Fruit fly (Drosophila melanogaster) whole organism, wandering third instar larva: ENCODE results near the gene Kr-h1.

Experiments
- CG32264 ChIP-seq: fragments of 200-800 bp; sonication (Bioruptor generic); optimal IDR thresholded peaks from 2 replicates; lab custom pipeline; 2016; ENCODE audit warnings: missing biosample characterization, missing genetic modification characterization
- CG9705 ChIP-seq: fragments of 200-800 bp; sonication (Bioruptor generic); optimal IDR thresholded peaks from 2 replicates; lab custom pipeline; 2018; ENCODE audit warnings: missing biosample characterization, mild to moderate bottlenecking, missing genetic modification characterization
- CrebA ChIP-seq: fragments of 200-800 bp; sonication (Bioruptor generic); optimal IDR thresholded peaks from 2 replicates; lab custom pipeline; 2016; ENCODE audit warnings: missing biosample characterization, mild to moderate bottlenecking, missing genetic modification characterization, borderline replicate concordance
- Dfd ChIP-seq: fragments of >200 bp; optimal IDR thresholded peaks from 2 replicates; lab custom pipeline; 2017; ENCODE audit warnings: missing biosample characterization, missing genetic modification characterization
- Dif ChIP-seq: fragments of 200-275, 200-300 bp; sonication (Bioruptor generic); optimal IDR thresholded peaks from 2 replicates; lab custom pipeline; 2018; ENCODE audit warnings: missing biosample characterization, missing genetic modification characterization; ENCODE audit not compliant: partially characterized antibody
- GATAd ChIP-seq: sonication (Bioruptor generic); optimal IDR thresholded peaks from 2 replicates; lab custom pipeline; 2016; ENCODE audit warnings: missing biosample characterization, missing genetic modification characterization
- HLH106 ChIP-seq: fragments of 200-800 bp; optimal IDR thresholded peaks from 3 replicates; lab custom pipeline; 2019; ENCODE audit warnings: missing biosample characterization, mild to moderate bottlenecking, missing genetic modification characterization, moderate library complexity
- Hnf4 ChIP-seq: fragments of 200-800 bp; sonication (Bioruptor generic); optimal IDR thresholded peaks from 2 replicates; lab custom pipeline; 2016; ENCODE audit warnings: missing biosample characterization, mild to moderate bottlenecking, missing genetic modification characterization
- Hr78 ChIP-seq: fragments of >200 bp; optimal IDR thresholded peaks from 2 replicates; lab custom pipeline; 2017; ENCODE audit warnings: missing biosample characterization, missing genetic modification characterization
- Hr83 ChIP-seq: fragments of 200-300 bp; sonication (Bioruptor generic); optimal IDR thresholded peaks from 2 replicates; lab custom pipeline; 2016; ENCODE audit warnings: missing biosample characterization, mild to moderate bottlenecking, missing genetic modification characterization, moderate library complexity; ENCODE audit not compliant: poor library complexity, severe bottlenecking
- Jra ChIP-seq: sonication (Bioruptor generic); optimal IDR thresholded peaks from 2 replicates; lab custom pipeline; 2016; ENCODE audit warnings: missing biosample characterization, missing genetic modification characterization
- Mio ChIP-seq: sonication (Bioruptor generic); optimal IDR thresholded peaks from 2 replicates; lab custom pipeline; 2016; ENCODE audit warnings: missing biosample characterization, missing genetic modification characterization
- N ChIP-seq: fragments of >200 bp; optimal IDR thresholded peaks from 2 replicates; lab custom pipeline; 2018; ENCODE audit warnings: missing biosample characterization, missing external identifiers, missing genetic modification characterization
- OdsH ChIP-seq: fragments of 200-800 bp; sonication (Bioruptor generic); optimal IDR thresholded peaks from 2 replicates; lab custom pipeline; 2016; ENCODE audit warnings: missing biosample characterization, mild to moderate bottlenecking, missing genetic modification characterization
- Rel ChIP-seq, 2 experiments: fragments of 200-800 bp; sonication (Bioruptor generic) in 1 of 2; optimal IDR thresholded peaks; 2 replicates in 1 of 2; 3 replicates in 1 of 2; lab custom pipeline; 2016 to 2019; ENCODE audit warnings: mild to moderate bottlenecking in 2 of 2, missing biosample characterization in 2 of 2, missing genetic modification characterization in 2 of 2, moderate library complexity in 1 of 2
- Sp1 ChIP-seq: fragments of 200-800 bp; sonication (Bioruptor generic); optimal IDR thresholded peaks from 3 replicates; lab custom pipeline; 2019; ENCODE audit warnings: missing biosample characterization, mild to moderate bottlenecking, missing genetic modification characterization, moderate library complexity
- Vsx2 ChIP-seq: fragments of 200-300, 225-300 bp; sonication (Bioruptor generic); optimal IDR thresholded peaks from 2 replicates; lab custom pipeline; 2018; ENCODE audit warnings: missing biosample characterization, missing genetic modification characterization; ENCODE audit not compliant: partially characterized antibody
- br ChIP-seq: fragments of 200-800 bp; sonication (Bioruptor generic); optimal IDR thresholded peaks from 2 replicates; lab custom pipeline; 2016; ENCODE audit warnings: missing biosample characterization, missing genetic modification characterization
- brk ChIP-seq: fragments of 200-800 bp; sonication (Bioruptor generic); optimal IDR thresholded peaks from 2 replicates; lab custom pipeline; 2016; ENCODE audit warnings: missing biosample characterization, mild to moderate bottlenecking, missing genetic modification characterization
- dl ChIP-seq, 2 experiments: fragments of 175-275, 200-275 bp in 1 of 2; fragments of 200-275 bp in 1 of 2; sonication (Bioruptor generic); optimal IDR thresholded peaks; lab custom pipeline; 2018; ENCODE audit warnings: mild to moderate bottlenecking in 2 of 2, missing biosample characterization in 2 of 2, missing genetic modification characterization in 2 of 2, moderate library complexity in 2 of 2; ENCODE audit not compliant: partially characterized antibody in 2 of 2, insufficient read depth in 1 of 2
- dmrt93B ChIP-seq: fragments of 200-800 bp; sonication (Bioruptor generic); optimal IDR thresholded peaks from 2 replicates; lab custom pipeline; 2018; ENCODE audit warnings: missing biosample characterization, mild to moderate bottlenecking, missing genetic modification characterization
- dsf ChIP-seq: sonication (Bioruptor generic); optimal IDR thresholded peaks from 2 replicates; lab custom pipeline; 2016; ENCODE audit warnings: missing biosample characterization, missing genetic modification characterization, borderline replicate concordance
- ey ChIP-seq: fragments of 200-800 bp; sonication (Bioruptor generic); optimal IDR thresholded peaks from 2 replicates; lab custom pipeline; 2016; ENCODE audit warnings: missing biosample characterization, missing genetic modification characterization
- foxo ChIP-seq, 2 experiments: fragments of 200-800 bp; sonication (Bioruptor generic); optimal IDR thresholded peaks; 2 replicates in 1 of 2; 3 replicates in 1 of 2; lab custom pipeline; 2016 to 2017; ENCODE audit warnings: missing biosample characterization in 2 of 2, missing genetic modification characterization in 2 of 2
- fru ChIP-seq: fragments of 200-800 bp; sonication (Bioruptor generic); optimal IDR thresholded peaks from 3 replicates; lab custom pipeline; 2016; ENCODE audit warnings: missing biosample characterization, mild to moderate bottlenecking, missing genetic modification characterization
- h ChIP-seq: fragments of 200-800 bp; sonication (Bioruptor generic); optimal IDR thresholded peaks from 3 replicates; lab custom pipeline; 2016; ENCODE audit warnings: missing biosample characterization, mild to moderate bottlenecking, missing genetic modification characterization
- jim ChIP-seq: fragments of 175-275, 200-325 bp; sonication (Bioruptor generic); optimal IDR thresholded peaks from 2 replicates; lab custom pipeline; 2016; ENCODE audit warnings: missing biosample characterization, mild to moderate bottlenecking, missing genetic modification characterization
- lola ChIP-seq: fragments of >200 bp; optimal IDR thresholded peaks from 2 replicates; lab custom pipeline; 2017; ENCODE audit warnings: missing biosample characterization, missing genetic modification characterization
- pan ChIP-seq: fragments of >200 bp; optimal IDR thresholded peaks from 2 replicates; lab custom pipeline; 2017
- psq ChIP-seq: fragments of 200-800 bp; sonication (Bioruptor generic); optimal IDR thresholded peaks from 3 replicates; lab custom pipeline; 2017; ENCODE audit warnings: missing biosample characterization, mild to moderate bottlenecking, missing genetic modification characterization, moderate library complexity
- rgr ChIP-seq: fragments of 200-800 bp; sonication (Bioruptor generic); optimal IDR thresholded peaks from 3 replicates; lab custom pipeline; 2016; ENCODE audit warnings: missing biosample characterization, mild to moderate bottlenecking, missing genetic modification characterization
- sage ChIP-seq: fragments of 200-800 bp; sonication (Bioruptor generic); optimal IDR thresholded peaks from 2 replicates; lab custom pipeline; 2016; ENCODE audit warnings: missing biosample characterization, mild to moderate bottlenecking, missing genetic modification characterization
- sv ChIP-seq: fragments of 200-800 bp; sonication (Bioruptor generic); optimal IDR thresholded peaks from 3 replicates; lab custom pipeline; 2016; ENCODE audit warnings: missing biosample characterization, missing genetic modification characterization
- tai ChIP-seq: sonication (Bioruptor generic); optimal IDR thresholded peaks from 2 replicates; lab custom pipeline; 2016; ENCODE audit warnings: missing biosample characterization, missing genetic modification characterization
- usp ChIP-seq: fragments of >200 bp; optimal IDR thresholded peaks from 2 replicates; lab custom pipeline; 2017; ENCODE audit warnings: missing biosample characterization, missing genetic modification characterization
- woc ChIP-seq: sonication (Bioruptor generic); optimal IDR thresholded peaks from 2 replicates; lab custom pipeline; 2016; ENCODE audit warnings: missing biosample characterization, mild to moderate bottlenecking, missing genetic modification characterization

The Kr-h1 gene

DNA sequence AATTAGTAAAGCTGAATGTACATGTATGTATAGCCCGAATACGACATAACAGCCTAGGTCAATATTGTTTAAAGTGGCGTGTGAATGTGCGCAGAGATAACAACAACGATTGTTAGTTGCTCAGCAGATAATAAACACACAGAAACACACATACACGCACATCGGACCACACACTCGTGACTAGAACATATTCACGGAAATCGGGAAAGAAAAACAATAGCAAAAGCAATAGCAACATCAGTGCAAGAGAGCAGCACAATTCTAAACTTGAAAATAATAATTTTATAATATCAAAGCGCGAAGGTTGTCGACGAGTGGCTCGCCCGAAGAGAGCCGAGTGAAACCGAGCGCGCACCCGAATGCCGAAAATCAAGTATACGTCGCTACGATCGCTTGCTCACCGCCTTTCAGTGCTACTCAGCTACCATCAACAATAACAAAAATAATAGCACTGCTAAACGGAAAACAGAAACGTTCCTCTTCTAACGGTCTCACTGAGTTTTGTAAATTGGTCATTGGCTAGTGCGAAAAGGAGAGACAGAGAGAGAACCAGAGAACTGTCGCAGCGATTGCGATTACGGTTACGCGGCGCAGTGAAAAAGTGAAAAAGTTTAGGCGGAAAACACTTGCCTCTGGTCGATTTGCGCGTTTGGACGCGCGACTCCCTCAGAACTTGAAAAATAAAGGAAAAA, 679 bp downstream of the Kr-h1 start:
- no peak for TF ChIP-seq fru (GFP tag; lab: Kevin White, UChicago)
- TF ChIP-seq Vsx2 (GFP tag; lab: Kevin White, UChicago): peak; percentile 30
- TF ChIP-seq ey: no peak
- TF ChIP-seq Dif (GFP tag; lab: Kevin White, UChicago): peak; percentile 52
- TF ChIP-seq OdsH (GFP tag; lab: Kevin White, UChicago): peak; percentile 29
- TF ChIP-seq tai (GFP tag; lab: Kevin White, UChicago): no peak
- no peak for TF ChIP-seq dmrt93B (GFP tag; lab: Kevin White, UChicago)
- TF ChIP-seq dsf (GFP tag; lab: Kevin White, UChicago): no peak
- TF ChIP-seq h: peak; percentile 42
- peak; percentile 57 for TF ChIP-seq br
- TF ChIP-seq brk: peak; percentile 2
- no peak for TF ChIP-seq CG32264 (GFP tag; lab: Kevin White, UChicago)
- peak; percentile 34 for TF ChIP-seq Hr83
- TF ChIP-seq psq (GFP tag; lab: Kevin White, UChicago): peak; percentile 35
- no peak for TF ChIP-seq sv
- no peak for TF ChIP-seq usp
- TF ChIP-seq Sp1: peak; percentile 16
- no peak for TF ChIP-seq N (GFP tag; lab: Kevin White, UChicago)
- no peak for TF ChIP-seq HLH106 (tag; lab: Kevin White, UChicago)
- TF ChIP-seq Hnf4 (GFP tag; lab: Kevin White, UChicago): peak; percentile 15
- TF ChIP-seq rgr (GFP tag; lab: Kevin White, UChicago): peak; percentile 27
- TF ChIP-seq CrebA (GFP tag; lab: Kevin White, UChicago): peak; percentile 62
- TF ChIP-seq Jra (GFP tag; lab: Kevin White, UChicago): peak; percentile 49
- no peak for TF ChIP-seq Rel (GFP tag; optimal IDR thresholded peaks at IDR 0.05; lab: Kevin White, UChicago)
- peak; percentile 52 for TF ChIP-seq Rel (tag; optimal IDR thresholded peaks at IDR 0.05; lab: Kevin White, UChicago)

dm6 chr2L:6084694-6085093, 2.3 kb downstream of the Kr-h1 start:
- TF ChIP-seq jim (GFP tag; lab: Kevin White, UChicago): no peak
- no peak for TF ChIP-seq Hr78
- TF ChIP-seq Sp1: no peak
- no peak for TF ChIP-seq N (GFP tag; lab: Kevin White, UChicago)
- TF ChIP-seq dmrt93B (GFP tag; lab: Kevin White, UChicago): no peak
- TF ChIP-seq Dif (GFP tag; lab: Kevin White, UChicago): no peak
- TF ChIP-seq HLH106 (tag; lab: Kevin White, UChicago): no peak
- no peak for TF ChIP-seq CrebA (GFP tag; lab: Kevin White, UChicago)
- no peak for TF ChIP-seq psq (GFP tag; lab: Kevin White, UChicago)
- TF ChIP-seq tai (GFP tag; lab: Kevin White, UChicago): no peak
- TF ChIP-seq Hr83: peak; percentile 3
- TF ChIP-seq foxo (GFP tag; optimal IDR thresholded peaks at IDR 0.05; lab: Kevin White, UChicago): no peak
- peak; percentile 9 for TF ChIP-seq h
- no peak for TF ChIP-seq Rel (GFP tag; optimal IDR thresholded peaks at IDR 0.05; lab: Kevin White, UChicago)
- peak; percentile 49 for TF ChIP-seq Rel (tag; optimal IDR thresholded peaks at IDR 0.05; lab: Kevin White, UChicago)
- TF ChIP-seq Vsx2 (GFP tag; lab: Kevin White, UChicago): no peak
- TF ChIP-seq rgr (GFP tag; lab: Kevin White, UChicago): no peak
- TF ChIP-seq lola (GFP tag; lab: Kevin White, UChicago): no peak
- TF ChIP-seq CG32264 (GFP tag; lab: Kevin White, UChicago): no peak

DNA sequence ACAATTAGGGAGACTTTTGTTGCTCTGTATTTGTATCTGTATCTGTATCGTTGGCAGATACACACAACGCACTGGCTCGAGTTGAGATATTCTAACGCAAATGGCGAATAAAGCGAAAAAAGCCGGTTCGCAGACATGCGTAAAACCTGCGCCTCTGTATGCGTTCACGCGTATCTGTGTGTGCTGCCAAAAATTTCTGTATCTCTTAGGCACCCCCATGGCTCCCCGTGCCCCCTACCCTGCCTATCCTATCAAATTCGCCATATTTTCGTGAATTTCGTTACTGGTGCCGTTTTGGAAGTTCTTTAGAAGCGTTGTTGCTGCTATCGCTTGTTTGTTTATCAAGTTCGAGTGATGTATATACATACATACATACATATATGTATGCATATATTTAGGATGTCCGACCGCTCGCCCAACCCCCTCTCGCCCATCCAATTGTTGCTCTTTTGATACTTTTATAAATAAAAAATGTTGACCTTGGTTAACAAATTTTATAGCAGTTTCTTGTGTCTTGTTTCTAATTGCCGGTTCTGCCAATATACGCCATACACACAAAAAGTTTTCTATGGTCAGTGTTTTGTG, 3.4 kb downstream of the Kr-h1 start:
- peak; percentile 49 for TF ChIP-seq OdsH (GFP tag; lab: Kevin White, UChicago)
- TF ChIP-seq Hnf4 (GFP tag; lab: Kevin White, UChicago): peak; percentile 66
- TF ChIP-seq rgr (GFP tag; lab: Kevin White, UChicago): no peak
- no peak for TF ChIP-seq Mio (GFP tag; lab: Kevin White, UChicago)
- no peak for TF ChIP-seq GATAd
- no peak for TF ChIP-seq CG32264 (GFP tag; lab: Kevin White, UChicago)
- no peak for TF ChIP-seq usp
- peak; percentile 52 for TF ChIP-seq Hr83
- TF ChIP-seq foxo (GFP tag; optimal IDR thresholded peaks at IDR 0.05; lab: Kevin White, UChicago): no peak
- TF ChIP-seq woc (GFP tag; lab: Kevin White, UChicago): no peak
- peak; percentile 41 for TF ChIP-seq fru (GFP tag; lab: Kevin White, UChicago)
- peak; percentile 48 for TF ChIP-seq psq (GFP tag; lab: Kevin White, UChicago)
- TF ChIP-seq N (GFP tag; lab: Kevin White, UChicago): no peak
- no peak for TF ChIP-seq Hr78
- no peak for TF ChIP-seq Vsx2 (GFP tag; lab: Kevin White, UChicago)
- TF ChIP-seq Rel (GFP tag; optimal IDR thresholded peaks at IDR 0.05; lab: Kevin White, UChicago): peak; percentile 25
- peak; percentile 40 for TF ChIP-seq Rel (tag; optimal IDR thresholded peaks at IDR 0.05; lab: Kevin White, UChicago)
- peak; percentile 42 for TF ChIP-seq CrebA (GFP tag; lab: Kevin White, UChicago)
- TF ChIP-seq Jra (GFP tag; lab: Kevin White, UChicago): no peak
- TF ChIP-seq tai (GFP tag; lab: Kevin White, UChicago): peak; percentile 43
- no peak for TF ChIP-seq ey
- no peak for TF ChIP-seq CG9705 (GFP tag; lab: Kevin White, UChicago)
- TF ChIP-seq Sp1: no peak
- no peak for TF ChIP-seq sage (GFP tag; lab: Kevin White, UChicago)
- no peak for TF ChIP-seq pan (lab: Kevin White, UChicago)
- TF ChIP-seq dsf (GFP tag; lab: Kevin White, UChicago): no peak
- TF ChIP-seq br: peak; percentile 4
- TF ChIP-seq jim (GFP tag; lab: Kevin White, UChicago): no peak
- no peak for TF ChIP-seq dl (GFP tag; optimal IDR thresholded peaks at IDR 0.05; lab: Kevin White, UChicago; ENCODE audit: insufficient read depth in 1 of 2, partially characterized antibody in 2 of 2)
- TF ChIP-seq HLH106 (tag; lab: Kevin White, UChicago): peak; percentile 22
- TF ChIP-seq dmrt93B (GFP tag; lab: Kevin White, UChicago): no peak
- no peak for TF ChIP-seq sv
- no peak for TF ChIP-seq Dfd
